Fruit fly (Drosophila melanogaster) whole organism, embryonic: Measurements from ENCODE around the gene Srp19.

Experiments
- Aef1 ChIP-seq: fragments of 200-800 bp; sonication (Bioruptor generic); IDR thresholded peaks from 3 replicates; pipeline ENCODE4 v1.3.6; 2022; ENCODE audit warnings: missing biosample characterization, missing genetic modification characterization
- B-H2 ChIP-seq: fragments of 200-800 bp; sonication (Bioruptor generic); optimal IDR thresholded peaks from 2 replicates; lab custom pipeline; 2018; ENCODE audit warnings: missing biosample characterization, mild to moderate bottlenecking, missing genetic modification characterization
- Bdp1 ChIP-seq: fragments of 200-800 bp; sonication (Bioruptor generic); optimal IDR thresholded peaks from 3 replicates; lab custom pipeline; 2016; ENCODE audit warnings: missing biosample characterization, missing genetic modification characterization
- CG10543 ChIP-seq: fragments of 200-800 bp; sonication (Bioruptor generic); optimal IDR thresholded peaks from 3 replicates; lab custom pipeline; 2017; ENCODE audit warnings: missing biosample characterization, mild to moderate bottlenecking, missing genetic modification characterization, moderate library complexity
- CG12659 ChIP-seq: fragments of 200-800 bp; sonication (Bioruptor generic); optimal IDR thresholded peaks from 3 replicates; lab custom pipeline; 2017; ENCODE audit warnings: mild to moderate bottlenecking, missing biosample characterization, missing genetic modification reagents, missing genetic modification characterization
- CG14710 ChIP-seq: fragments of 200-800 bp; sonication (Bioruptor generic); optimal IDR thresholded peaks from 3 replicates; lab custom pipeline; 2019; ENCODE audit warnings: missing biosample characterization, mild to moderate bottlenecking, missing genetic modification characterization, moderate library complexity
- CG4730 ChIP-seq: fragments of 200-800 bp; sonication (Bioruptor generic); IDR thresholded peaks from 2 replicates; pipeline ENCODE4 v1.3.6; 2022; ENCODE audit warnings: missing biosample characterization, missing genetic modification characterization
- CG7963 ChIP-seq: fragments of 200-800 bp; sonication (Bioruptor generic); IDR thresholded peaks from 3 replicates; pipeline ENCODE4 v1.3.6; 2022; ENCODE audit warnings: missing biosample characterization, missing genetic modification characterization; ENCODE audit not compliant: partially characterized antibody
- CG9797 ChIP-seq: fragments of 200-800 bp; sonication (Bioruptor generic); optimal IDR thresholded peaks from 3 replicates; lab custom pipeline; 2018; ENCODE audit warnings: missing biosample characterization, mild to moderate bottlenecking, missing genetic modification characterization
- D ChIP-seq, 2 experiments: fragments of 200-800 bp in 1 of 2; fragments of >200 bp in 1 of 2; sonication (Bioruptor generic) in 1 of 2; optimal IDR thresholded peaks; 2 replicates in 1 of 2; 3 replicates in 1 of 2; lab custom pipeline; 2017; ENCODE audit warnings: mild to moderate bottlenecking in 1 of 2, missing biosample characterization in 1 of 2, missing genetic modification characterization in 1 of 2, missing genetic modification reagents in 1 of 2
- D19B ChIP-seq: fragments of 200-800 bp; sonication (Bioruptor generic); optimal IDR thresholded peaks from 2 replicates; lab custom pipeline; 2017; ENCODE audit warnings: missing biosample characterization, mild to moderate bottlenecking, missing genetic modification characterization
- Dad ChIP-seq: fragments of 200-800 bp; sonication (Bioruptor generic); optimal IDR thresholded peaks from 3 replicates; lab custom pipeline; 2016; ENCODE audit warnings: missing biosample characterization, missing genetic modification characterization
- Dip2 ChIP-seq: fragments of 200-800 bp; sonication (Bioruptor generic); IDR thresholded peaks from 2 replicates; pipeline ENCODE4 v1.3.6; 2022; ENCODE audit warnings: missing biosample characterization, missing genetic modification characterization
- Dip3 ChIP-seq: fragments of 200-800 bp; sonication (Bioruptor generic); optimal IDR thresholded peaks from 3 replicates; lab custom pipeline; 2016; ENCODE audit warnings: missing biosample characterization, missing genetic modification characterization
- Fer2 ChIP-seq: fragments of 200-800 bp; sonication (Bioruptor generic); optimal IDR thresholded peaks from 2 replicates; lab custom pipeline; 2018; ENCODE audit warnings: missing biosample characterization, mild to moderate bottlenecking, missing genetic modification characterization, moderate library complexity
- HLH54F ChIP-seq: fragments of 200-800 bp; sonication (Bioruptor generic); optimal IDR thresholded peaks from 3 replicates; lab custom pipeline; 2016; ENCODE audit warnings: missing biosample characterization, missing genetic modification characterization
- HLHmδ ChIP-seq: fragments of 200-800 bp; sonication (Bioruptor generic); optimal IDR thresholded peaks from 2 replicates; lab custom pipeline; 2018; ENCODE audit warnings: missing biosample characterization, mild to moderate bottlenecking, missing genetic modification characterization, moderate library complexity
- HmgZ ChIP-seq: fragments of 200-800 bp; sonication (Bioruptor generic); optimal IDR thresholded peaks from 2 replicates; lab custom pipeline; 2018; ENCODE audit warnings: missing biosample characterization, mild to moderate bottlenecking, missing genetic modification characterization
- Hr3 ChIP-seq: fragments of 200-800 bp; sonication (Bioruptor generic); optimal IDR thresholded peaks from 3 replicates; lab custom pipeline; 2016; ENCODE audit warnings: missing biosample characterization, missing genetic modification characterization
- Hr78 ChIP-seq, 2 experiments: fragments of 200-800 bp in 1 of 2; fragments of >200 bp in 1 of 2; sonication (Bioruptor generic) in 1 of 2; optimal IDR thresholded peaks; 2 replicates each; lab custom pipeline; 2017 to 2019; ENCODE audit warnings: missing biosample characterization in 2 of 2, missing genetic modification characterization in 2 of 2, mild to moderate bottlenecking in 1 of 2, moderate library complexity in 1 of 2
- MTF-1 ChIP-seq: fragments of 200-800 bp; sonication (Bioruptor generic); optimal IDR thresholded peaks from 2 replicates; lab custom pipeline; 2018; ENCODE audit warnings: missing biosample characterization, mild to moderate bottlenecking, missing genetic modification characterization, borderline replicate concordance
- Med ChIP-seq: fragments of 200-800 bp; sonication (Bioruptor generic); peaks from one replicate; lab custom pipeline; 2016; ENCODE audit warnings: missing biosample characterization, missing genetic modification characterization, mild to moderate bottlenecking, inconsistent platforms, moderate library complexity
- Nf-YB ChIP-seq: fragments of 200-800 bp; sonication (Bioruptor generic); optimal IDR thresholded peaks from 3 replicates; lab custom pipeline; 2019; ENCODE audit warnings: missing biosample characterization, mild to moderate bottlenecking, missing genetic modification characterization, moderate library complexity
- Pdp1 ChIP-seq, 2 experiments: fragments of 200-800 bp; sonication (Bioruptor generic); optimal IDR thresholded peaks; 3 replicates each; lab custom pipeline; 2016; ENCODE audit warnings: missing biosample characterization in 2 of 2, missing genetic modification characterization in 2 of 2, mild to moderate bottlenecking in 1 of 2, moderate library complexity in 1 of 2
- Xrp1 ChIP-seq: fragments of 200-800 bp; sonication (Bioruptor generic); IDR thresholded peaks from 2 replicates; pipeline ENCODE4 v1.3.6; 2022; ENCODE audit warnings: missing biosample characterization, missing genetic modification characterization
- cg ChIP-seq: fragments of 200-800 bp; sonication (Bioruptor generic); optimal IDR thresholded peaks from 3 replicates; lab custom pipeline; 2019; ENCODE audit warnings: missing biosample characterization, mild to moderate bottlenecking, missing genetic modification characterization, moderate library complexity
- crc ChIP-seq: fragments of 200-800 bp; sonication (Bioruptor generic); optimal IDR thresholded peaks from 2 replicates; lab custom pipeline; 2016; ENCODE audit warnings: missing biosample characterization, missing genetic modification characterization
- dan ChIP-seq: fragments of 200-800 bp; sonication (Bioruptor generic); IDR thresholded peaks from 2 replicates; pipeline ENCODE4 v1.3.6; 2022; ENCODE audit warnings: missing biosample characterization, missing genetic modification characterization
- dmrt99B ChIP-seq: fragments of 200-800 bp; sonication (Bioruptor generic); optimal IDR thresholded peaks from 2 replicates; lab custom pipeline; 2018; ENCODE audit warnings: missing biosample characterization, mild to moderate bottlenecking, missing genetic modification characterization, moderate library complexity
- fd64A ChIP-seq: fragments of 200-800 bp; sonication (Bioruptor generic); optimal IDR thresholded peaks from 3 replicates; lab custom pipeline; 2018; ENCODE audit warnings: missing biosample characterization, mild to moderate bottlenecking, missing genetic modification characterization
- gcm ChIP-seq: fragments of 200-800 bp; sonication (Bioruptor generic); optimal IDR thresholded peaks from 2 replicates; lab custom pipeline; 2019; ENCODE audit warnings: missing biosample characterization, mild to moderate bottlenecking, missing genetic modification characterization, moderate library complexity
- gfzf ChIP-seq: fragments of 200-800 bp; sonication (Bioruptor generic); optimal IDR thresholded peaks from 2 replicates; lab custom pipeline; 2016; ENCODE audit warnings: missing biosample characterization, mild to moderate bottlenecking, missing genetic modification characterization, moderate library complexity
- grn ChIP-seq: fragments of 200-800 bp; sonication (Bioruptor generic); optimal IDR thresholded peaks from 3 replicates; lab custom pipeline; 2017; ENCODE audit warnings: missing biosample characterization, missing genetic modification characterization
- hbn ChIP-seq: fragments of 200-800 bp; sonication (Bioruptor generic); IDR thresholded peaks from 2 replicates; pipeline ENCODE4 v1.3.6; 2022; ENCODE audit warnings: missing biosample characterization, missing genetic modification characterization; ENCODE audit not compliant: partially characterized antibody
- ken ChIP-seq: fragments of 200-800 bp; sonication (Bioruptor generic); IDR thresholded peaks from 3 replicates; pipeline ENCODE4 v1.3.6; 2022; ENCODE audit warnings: missing biosample characterization, missing genetic modification characterization
- kni ChIP-seq: fragments of 200-800 bp; sonication (Bioruptor generic); optimal IDR thresholded peaks from 3 replicates; lab custom pipeline; 2017; ENCODE audit warnings: mild to moderate bottlenecking, missing biosample characterization, missing genetic modification reagents, missing genetic modification characterization
- lbe ChIP-seq: fragments of 200-800 bp; sonication (Bioruptor generic); optimal IDR thresholded peaks from 2 replicates; lab custom pipeline; 2016; ENCODE audit warnings: missing biosample characterization, mild to moderate bottlenecking, missing genetic modification characterization
- mld ChIP-seq: fragments of 200-800 bp; sonication (Bioruptor generic); IDR thresholded peaks from 3 replicates; pipeline ENCODE4 v1.3.6; 2022; ENCODE audit warnings: missing biosample characterization, missing genetic modification characterization; ENCODE audit not compliant: partially characterized antibody
- sens ChIP-seq: fragments of 200-800 bp; sonication (Bioruptor generic); peaks from one replicate; lab custom pipeline; 2016; ENCODE audit warnings: missing biosample characterization, missing genetic modification characterization
- sna ChIP-seq: fragments of 200-800 bp; sonication (Bioruptor generic); IDR thresholded peaks from 2 replicates; pipeline ENCODE4 v1.3.6; 2022; ENCODE audit warnings: missing biosample characterization, missing genetic modification characterization; ENCODE audit not compliant: partially characterized antibody
- sqz ChIP-seq: fragments of 200-800 bp; sonication (Bioruptor generic); optimal IDR thresholded peaks from 3 replicates; lab custom pipeline; 2018; ENCODE audit warnings: missing biosample characterization, mild to moderate bottlenecking, missing genetic modification characterization
- tio ChIP-seq: fragments of 200-800 bp; sonication (Bioruptor generic); optimal IDR thresholded peaks from 2 replicates; lab custom pipeline; 2017; ENCODE audit warnings: missing biosample characterization, missing genetic modification characterization, inconsistent platforms
- vvl ChIP-seq: fragments of 200-800 bp; sonication (Bioruptor generic); IDR thresholded peaks from 2 replicates; pipeline ENCODE4 v1.3.6; 2022; ENCODE audit warnings: missing biosample characterization, missing genetic modification characterization
- wdn ChIP-seq: fragments of 200-800 bp; sonication (Bioruptor generic); IDR thresholded peaks from 2 replicates; pipeline ENCODE4 v1.3.6; 2022; ENCODE audit warnings: missing biosample characterization, missing genetic modification characterization
- zen ChIP-seq: fragments of 200-800 bp; sonication (Bioruptor generic); optimal IDR thresholded peaks from 3 replicates; lab custom pipeline; 2018; ENCODE audit warnings: missing biosample characterization, mild to moderate bottlenecking, missing genetic modification characterization, moderate library complexity

The Srp19 gene

DNA sequence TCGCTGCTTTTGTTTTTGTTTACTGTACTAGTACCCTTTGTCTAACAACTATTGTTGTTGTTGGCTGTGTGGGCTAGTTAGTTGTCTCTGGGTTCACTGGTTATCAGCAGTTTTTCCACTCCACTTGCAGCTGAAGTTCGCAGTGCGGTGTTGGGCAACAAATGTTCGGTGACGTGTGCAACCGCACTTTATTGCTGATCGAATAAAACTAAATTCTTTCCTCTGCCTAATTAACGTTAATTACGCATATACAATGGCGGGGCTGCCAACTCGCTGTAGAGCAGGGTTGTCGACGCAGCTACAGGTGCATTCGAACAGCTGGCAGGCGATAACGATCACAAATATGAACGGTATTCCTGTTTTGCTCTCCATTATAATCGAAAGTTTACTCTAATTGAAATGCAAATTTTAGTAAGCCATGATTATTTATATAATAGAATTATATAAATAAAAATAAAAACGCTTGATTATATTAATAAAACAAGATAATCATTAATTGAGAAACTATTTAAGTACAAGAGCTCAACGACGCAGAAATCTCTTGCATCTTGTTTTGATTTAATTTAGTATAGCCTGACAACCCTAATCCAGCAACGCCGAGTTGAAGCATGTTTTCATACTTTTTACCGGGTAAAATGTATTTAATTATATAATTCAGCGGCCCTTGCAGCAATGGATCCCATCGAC lies 19.1 kb downstream of the Srp19 start, which contains the start of the genes mrva, CG42307 and mus312 (continued):
- TF ChIP-seq Pdp1 (GFP tag; optimal IDR thresholded peaks at IDR 0.05; lab: Kevin White, UChicago) (peak; percentile 52 to 76), lbe (peak; percentile 68), crc (GFP tag; lab: Kevin White, UChicago) (no peak), gfzf (GFP tag; lab: Kevin White, UChicago) (no peak), sens (GFP tag; lab: Kevin White, UChicago) (peak; percentile 93), CG12659 (peak; percentile 96), sna (GFP tag; lab: Robert Waterston, UW) (0 out of 2 replicates have a peak, but pooled peaks have one; percentile 48), ken (GFP tag; lab: Robert Waterston, UW) (peak; percentile 68), D19B (GFP tag; lab: Kevin White, UChicago) (no peak), CG10543 (GFP tag; lab: Kevin White, UChicago) (peak; percentile 96), wdn (peak; percentile 63), HLHmδ (GFP tag; lab: Kevin White, UChicago) (peak; percentile 67), CG4730 (GFP tag; lab: Robert Waterston, UW) (peak; percentile 78), grn (GFP tag; lab: Kevin White, UChicago) (peak; percentile 91), CG9797 (GFP tag; lab: Kevin White, UChicago) (peak; percentile 36), CG7963 (GFP tag; lab: Robert Waterston, UW) (no peak), dmrt99B (tag; lab: Kevin White, UChicago) (no peak)

DNA sequence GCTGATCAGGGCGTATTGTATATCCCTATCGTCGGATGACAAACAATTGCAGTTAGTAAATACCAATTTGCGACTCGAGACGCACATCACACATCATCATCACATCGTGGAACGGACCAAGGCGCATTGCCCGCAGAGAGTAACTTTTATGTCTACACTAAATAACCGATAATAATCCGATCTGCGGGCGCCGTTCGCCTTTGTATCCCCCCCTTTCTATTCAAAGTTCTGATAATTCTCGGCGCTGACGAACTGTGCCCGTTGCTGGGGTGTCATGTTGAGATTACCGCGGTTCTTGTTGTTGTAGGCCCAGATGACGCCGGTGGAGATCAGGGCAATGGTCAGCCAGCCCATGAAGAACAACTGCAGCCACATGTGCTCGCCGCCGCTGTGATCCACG lies 21.2 kb downstream of the Srp19 start:
- TF ChIP-seq CG14710 (no peak), Hr3 (GFP tag; lab: Kevin White, UChicago) (no peak), Med (GFP tag; lab: Kevin White, UChicago) (peak; percentile 15), gcm (GFP tag; lab: Kevin White, UChicago) (peak; percentile 83)

DNA sequence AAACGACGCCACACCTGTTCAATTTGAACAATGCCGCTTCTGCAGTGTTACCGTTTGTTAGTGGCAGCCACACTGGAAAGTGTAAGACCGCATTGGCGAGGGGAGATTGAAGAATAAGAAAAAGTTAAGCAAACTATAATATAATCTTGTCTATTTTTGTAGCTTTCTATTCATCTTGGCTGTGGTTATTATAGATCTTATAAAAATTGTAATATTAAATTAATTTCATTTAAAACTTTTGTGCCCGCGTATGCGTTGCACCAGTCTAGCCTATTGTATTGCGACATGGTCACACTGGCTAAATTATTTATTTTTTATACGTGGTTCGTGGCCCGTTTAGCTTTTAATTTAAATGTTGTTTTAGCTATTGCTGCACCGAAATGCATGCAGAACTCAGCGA lies 24.5 kb downstream of the Srp19 start, which contains the start of the genes RhoGEF4 and Rint1:
Gene RhoGEF4, minus strand, starts transcription at position 64 of the 400 bp plus-strand sequence.
Gene Rint1, plus strand, starts transcription at position 272 of the 400 bp plus-strand sequence.
- TF ChIP-seq mld (GFP tag; lab: Robert Waterston, UW) (no peak), HLH54F (GFP tag; lab: Kevin White, UChicago) (peak; percentile 57), tio (GFP tag; lab: Kevin White, UChicago) (no peak), cg (GFP tag; lab: Kevin White, UChicago) (no peak), dan (peak; percentile 45; the same call in 1 of the 2 replicates), vvl (GFP tag; lab: Robert Waterston, UW) (peak; percentile 82), B-H2 (GFP tag; lab: Kevin White, UChicago) (peak; percentile 10), hbn (GFP tag; lab: Robert Waterston, UW) (no peak), Aef1 (GFP tag; lab: Robert Waterston, UW) (peak; percentile 82), Dip3 (GFP tag; lab: Kevin White, UChicago) (peak; percentile 43), Bdp1 (peak; percentile 37), MTF-1 (GFP tag; lab: Kevin White, UChicago) (no peak), Nf-YB (GFP tag; lab: Kevin White, UChicago) (peak; percentile 31), fd64A (GFP tag; lab: Kevin White, UChicago) (no peak), Xrp1 (GFP tag; lab: Robert Waterston, UW) (peak; percentile 72), HmgZ (peak; percentile 85), sqz (GFP tag; lab: Kevin White, UChicago) (peak; percentile 70), kni (GFP tag; lab: Kevin White, UChicago) (no peak), Hr78 (GFP tag; optimal IDR thresholded peaks at IDR 0.05; lab: Kevin White, UChicago) (no peak), gfzf (GFP tag; lab: Kevin White, UChicago) (peak; percentile 81), D (optimal IDR thresholded peaks at IDR 0.05; lab: Kevin White, UChicago) (no peak), D (GFP tag; optimal IDR thresholded peaks at IDR 0.05; lab: Kevin White, UChicago) (peak; percentile 41), zen (peak; percentile 73), Dip2 (GFP tag; lab: Robert Waterston, UW) (no peak), Dad (GFP tag; lab: Kevin White, UChicago) (peak; percentile 31), Fer2 (tag; lab: Kevin White, UChicago) (peak; percentile 15)
